Fruit fly (Drosophila melanogaster): ENCODE measurements around the gene Hmgcr.

Hmgcr gene

DNA sequence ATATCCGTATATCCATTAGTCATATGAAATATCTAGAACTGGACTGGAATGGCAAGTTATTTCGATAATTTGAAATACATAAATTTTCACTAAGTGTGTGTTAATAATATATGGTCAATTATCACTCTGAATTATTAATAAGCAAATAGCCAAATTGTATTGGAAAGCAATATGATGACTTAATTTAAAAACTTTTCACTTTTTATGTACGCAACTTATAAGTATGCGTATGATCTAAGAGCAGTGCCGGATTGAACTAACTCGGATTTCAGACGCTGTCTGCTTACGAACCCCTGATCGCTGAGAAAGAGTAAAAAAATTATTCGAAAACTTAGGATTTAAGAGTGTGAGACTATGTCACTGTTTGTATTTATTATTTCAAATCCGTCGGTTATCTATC is 11.6 kb upstream of the Hmgcr start, which contains the start of gene CG10232:
Gene CG10232 (minus strand): TSS at position 101 of the 400 bp plus-strand sequence.
- TF ChIP-seq CG4854 (GFP tag; optimal IDR thresholded peaks at IDR 0.05) = no peak
- no peak for TF ChIP-seq esg (GFP tag; conservative IDR thresholded peaks at IDR 0.05)
- no peak for TF ChIP-seq trh (GFP tag; optimal IDR thresholded peaks at IDR 0.05)
- no peak for TF ChIP-seq stwl (tag; optimal IDR thresholded peaks at IDR 0.05)
- no peak for TF ChIP-seq pfk (GFP tag; optimal IDR thresholded peaks at IDR 0.05)
- no peak for TF ChIP-seq Fer2 (tag; optimal IDR thresholded peaks at IDR 0.05)
- no peak for TF ChIP-seq CG1647 (GFP tag; optimal IDR thresholded peaks at IDR 0.05)
- no peak for TF ChIP-seq Meics (GFP tag; optimal IDR thresholded peaks at IDR 0.05)
- no peak for TF ChIP-seq ewg (GFP tag; optimal IDR thresholded peaks at IDR 0.05)
- TF ChIP-seq gcm2 (GFP tag; optimal IDR thresholded peaks at IDR 0.05) = no peak
- no peak for TF ChIP-seq cato (GFP tag; optimal IDR thresholded peaks at IDR 0.05; ENCODE audit: borderline replicate concordance)
- no peak for TF ChIP-seq HLH3B (GFP tag; IDR thresholded peaks at IDR 0.05)

DNA sequence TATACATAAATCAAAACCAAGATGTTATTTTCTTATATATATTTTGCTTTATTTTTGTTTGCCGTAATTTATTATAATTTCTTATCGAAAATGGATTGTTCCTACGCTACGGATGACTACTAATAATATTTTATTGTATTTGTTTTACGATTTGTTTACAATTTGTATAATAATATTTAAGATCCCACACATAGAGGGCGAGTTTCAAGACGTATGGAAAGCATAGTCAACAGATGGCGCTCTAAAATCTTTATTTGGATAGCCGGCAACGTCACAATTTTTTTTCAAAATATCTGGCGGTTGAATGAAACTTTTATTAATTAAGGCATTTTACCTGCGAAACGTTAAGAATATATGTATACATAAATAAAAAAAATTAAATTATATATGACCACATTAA is 11.2 kb upstream of the Hmgcr start:
- TF ChIP-seq bsh (GFP tag; optimal IDR thresholded peaks at IDR 0.05) (no peak), CG8765 (GFP tag; IDR thresholded peaks at IDR 0.05) (no peak), Bgb (GFP tag; IDR thresholded peaks at IDR 0.05; ENCODE audit: partially characterized antibody) (peak; percentile 42; the same call in 1 of the 2 replicates), tio (GFP tag; optimal IDR thresholded peaks at IDR 0.05) (no peak), dimm (GFP tag; IDR thresholded peaks at IDR 0.05) (no peak), CG17359 (tag; optimal IDR thresholded peaks at IDR 0.05) (peak; percentile 14), fd102C (GFP tag; optimal IDR thresholded peaks at IDR 0.05) (no peak), CG4360 (GFP tag; IDR thresholded peaks at IDR 0.05) (no peak), Nf-YB (GFP tag; optimal IDR thresholded peaks at IDR 0.05) (no peak), CG10321 (GFP tag; IDR thresholded peaks at IDR 0.05) (no peak), Six4 (GFP tag; optimal IDR thresholded peaks at IDR 0.05) (no peak), CG9215 (GFP tag; IDR thresholded peaks at IDR 0.05) (no peak), lilli (GFP tag; optimal IDR thresholded peaks at IDR 0.05) (peak; percentile 34), CG43689 (GFP tag; IDR thresholded peaks at IDR 0.05) (no peak), CG5953 (GFP tag; IDR thresholded peaks at IDR 0.05) (no peak), lola (GFP tag; optimal IDR thresholded peaks at IDR 0.05) (no peak), maf-S (GFP tag; optimal IDR thresholded peaks at IDR 0.05) (peak; percentile 9), az2 (GFP tag; optimal IDR thresholded peaks at IDR 0.05) (peak; percentile 18), Lim3 (GFP tag; IDR thresholded peaks at IDR 0.05) (no peak), dmrt99B (tag; optimal IDR thresholded peaks at IDR 0.05) (no peak), CG12236 (GFP tag; optimal IDR thresholded peaks at IDR 0.05) (no peak), Poxn (GFP tag; IDR thresholded peaks at IDR 0.05) (no peak), ems (GFP tag; optimal IDR thresholded peaks at IDR 0.05) (no peak), cato (GFP tag; optimal IDR thresholded peaks at IDR 0.05; ENCODE audit: borderline replicate concordance) (no peak), tup (GFP tag; optimal IDR thresholded peaks at IDR 0.05) (no peak), CG11504 (tag; optimal IDR thresholded peaks at IDR 0.05) (peak; percentile 50), slbo (GFP tag; IDR thresholded peaks at IDR 0.05) (peak; percentile 56), zfh2 (GFP tag; optimal IDR thresholded peaks at IDR 0.05) (no peak), toy (GFP tag; IDR thresholded peaks at IDR 0.05) (no peak), Hmr (GFP tag; optimal IDR thresholded peaks at IDR 0.05) (peak; percentile 76), cg (GFP tag; optimal IDR thresholded peaks at IDR 0.05) (no peak), Camta (GFP tag; optimal IDR thresholded peaks at IDR 0.05) (no peak), CG6254 (GFP tag; optimal IDR thresholded peaks at IDR 0.05) (no peak), Mes4 (GFP tag; optimal IDR thresholded peaks at IDR 0.05) (no peak), cad (GFP tag; optimal IDR thresholded peaks at IDR 0.05) (no peak), kay (GFP tag; optimal IDR thresholded peaks at IDR 0.05) (peak; percentile 8), Doc2 (GFP tag; IDR thresholded peaks at IDR 0.05) (no peak), CG5245 (GFP tag; optimal IDR thresholded peaks at IDR 0.05) (peak; percentile 36), lov (optimal IDR thresholded peaks at IDR 0.05) (no peak), lov (GFP tag; IDR thresholded peaks at IDR 0.05) (no peak)
